Fruit fly (Drosophila melanogaster): ENCODE measurements around the gene CG2656.

The CG2656 gene

dm6 chr3R:7130827-7131226 lies 13.7 kb upstream of the CG2656 start (continued):
- peak; percentile 8; the same call in 1 of the 3 replicates for TF ChIP-seq otp (GFP tag; IDR thresholded peaks at IDR 0.05)
- TF ChIP-seq YL-1 (GFP tag; optimal IDR thresholded peaks at IDR 0.05), result no peak
- no peak for TF ChIP-seq shn (GFP tag; optimal IDR thresholded peaks at IDR 0.05)
- TF ChIP-seq trem (tag; optimal IDR thresholded peaks at IDR 0.05), result peak; percentile 73
- TF ChIP-seq amos (GFP tag; IDR thresholded peaks at IDR 0.05; ENCODE audit: partially characterized antibody), result peak; percentile 92
- no peak for TF ChIP-seq CG12071 (GFP tag; optimal IDR thresholded peaks at IDR 0.05)
- TF ChIP-seq CG16813 (GFP tag; IDR thresholded peaks at IDR 0.05; ENCODE audit: partially characterized antibody), result peak; percentile 94
- TF ChIP-seq zen2 (GFP tag; IDR thresholded peaks at IDR 0.05; ENCODE audit: partially characterized antibody), result peak; percentile 93
- TF ChIP-seq CG2678 (tag; optimal IDR thresholded peaks at IDR 0.05), result no peak
- TF ChIP-seq Stat92E (GFP tag; optimal IDR thresholded peaks at IDR 0.05), result peak in 1 of 3 experiments; percentile 63
- no peak for TF ChIP-seq mirr (GFP tag; optimal IDR thresholded peaks at IDR 0.05)
- peak; percentile 2 for TF ChIP-seq CG15514 (GFP tag; optimal IDR thresholded peaks at IDR 0.05)
- peak; percentile 42 for TF ChIP-seq Sry-δ (GFP tag; optimal IDR thresholded peaks at IDR 0.05)
- peak; percentile 79 for TF ChIP-seq gsb-n (tag; optimal IDR thresholded peaks at IDR 0.05)
- TF ChIP-seq bowl (GFP tag; IDR thresholded peaks at IDR 0.05), result no peak
- peak; percentile 41; the same call in 2 of the 4 replicates for TF ChIP-seq Gug (GFP tag; IDR thresholded peaks at IDR 0.05)
- no peak for TF ChIP-seq Neu2 (GFP tag; optimal IDR thresholded peaks at IDR 0.05; ENCODE audit: borderline replicate concordance)
- peak; percentile 93 for TF ChIP-seq sna (GFP tag; IDR thresholded peaks at IDR 0.05; ENCODE audit: partially characterized antibody)
- no peak for TF ChIP-seq tin (GFP tag; optimal IDR thresholded peaks at IDR 0.05)
- no peak for TF ChIP-seq btn (GFP tag; optimal IDR thresholded peaks at IDR 0.05)
- TF ChIP-seq Ets97D (GFP tag; optimal IDR thresholded peaks at IDR 0.05), result peak; percentile 1
- no peak for TF ChIP-seq twi (tag; optimal IDR thresholded peaks at IDR 0.05)
- peak; percentile 81 for TF ChIP-seq Dp (GFP tag; optimal IDR thresholded peaks at IDR 0.05)
- TF ChIP-seq Hmr (GFP tag; optimal IDR thresholded peaks at IDR 0.05), result no peak
- TF ChIP-seq lmd (GFP tag; IDR thresholded peaks at IDR 0.05), result no peak
- peak; percentile 48 for TF ChIP-seq CG9437 (GFP tag; optimal IDR thresholded peaks at IDR 0.05)
- peak; percentile 32 for TF ChIP-seq CG10267 (tag; optimal IDR thresholded peaks at IDR 0.05)
- TF ChIP-seq ci (GFP tag; IDR thresholded peaks at IDR 0.05), result peak; percentile 55; the same call in 1 of the 3 replicates
- TF ChIP-seq fd96Cb (tag; optimal IDR thresholded peaks at IDR 0.05), result no peak
- TF ChIP-seq tgo (GFP tag; IDR thresholded peaks at IDR 0.05), result no peak
- no peak for TF ChIP-seq zfh1 (GFP tag; IDR thresholded peaks at IDR 0.05)
- TF ChIP-seq CG42726 (GFP tag; IDR thresholded peaks at IDR 0.05; ENCODE audit: partially characterized antibody), result peak; percentile 95
- TF ChIP-seq ato (GFP tag; IDR thresholded peaks at IDR 0.05; ENCODE audit: partially characterized antibody), result peak; percentile 93
- no peak for TF ChIP-seq zfh2 (GFP tag; optimal IDR thresholded peaks at IDR 0.05)
- no peak for TF ChIP-seq danr (GFP tag; IDR thresholded peaks at IDR 0.05)
- no peak for TF ChIP-seq pho (GFP tag; optimal IDR thresholded peaks at IDR 0.05)
- TF ChIP-seq CG18764 (GFP tag; optimal IDR thresholded peaks at IDR 0.05), result no peak
- TF ChIP-seq CG17361 (GFP tag; IDR thresholded peaks at IDR 0.05), result no peak
- TF ChIP-seq abd-A (tag; optimal IDR thresholded peaks at IDR 0.05), result peak; percentile 33
- TF ChIP-seq sug (tag; optimal IDR thresholded peaks at IDR 0.05), result no peak
- peak; percentile 79 for TF ChIP-seq BEAF-32 (GFP tag; optimal IDR thresholded peaks at IDR 0.05)
- TF ChIP-seq z (GFP tag; IDR thresholded peaks at IDR 0.05), result no peak
- TF ChIP-seq cg (GFP tag; optimal IDR thresholded peaks at IDR 0.05), result no peak
- TF ChIP-seq toy (GFP tag; IDR thresholded peaks at IDR 0.05), result no peak
- peak; percentile 95; the same call in 3 of the 4 replicates for TF ChIP-seq chinmo (GFP tag; IDR thresholded peaks at IDR 0.05; ENCODE audit: partially characterized antibody)
- TF ChIP-seq Fer1 (GFP tag; optimal IDR thresholded peaks at IDR 0.05), result peak; percentile 62
- TF ChIP-seq CG13894 (tag; optimal IDR thresholded peaks at IDR 0.05), result no peak
- TF ChIP-seq hb (GFP tag; IDR thresholded peaks at IDR 0.05; ENCODE audit: partially characterized antibody), result peak; percentile 88
- 0 out of 2 replicates have a peak, but pooled peaks have one; percentile 14 for TF ChIP-seq CG17328 (GFP tag; IDR thresholded peaks at IDR 0.05)
- no peak for TF ChIP-seq Poxn (GFP tag; IDR thresholded peaks at IDR 0.05)
